Worm (Caenorhabditis elegans) whole organism, L3 larva: ENCODE results near the gene eif-3.G.

Experiments
- ZK546.5 ChIP-seq: sonication (generic microtip); optimal IDR thresholded peaks from 2 replicates; lab custom pipeline; 2017; ENCODE audit warnings: missing biosample characterization, missing genetic modification characterization
- aly-2 ChIP-seq: fragments of 150-350 bp; optimal IDR thresholded peaks from 2 replicates; lab custom pipeline; 2014; ENCODE audit warnings: missing biosample characterization, missing genetic modification characterization
- ceh-16 ChIP-seq: sonication (generic microtip); optimal IDR thresholded peaks from 2 replicates; lab custom pipeline; 2017; ENCODE audit warnings: missing biosample characterization, missing genetic modification characterization
- ceh-9 ChIP-seq: sonication (generic microtip); optimal IDR thresholded peaks from 2 replicates; lab custom pipeline; 2018; ENCODE audit warnings: missing biosample characterization, missing genetic modification characterization
- egl-5 ChIP-seq: fragments of 150-350 bp; optimal IDR thresholded peaks from 2 replicates; lab custom pipeline; 2017; ENCODE audit warnings: missing biosample characterization, missing genetic modification reagents, missing genetic modification characterization, inconsistent platforms
- elt-2 ChIP-seq: sonication (generic microtip); optimal IDR thresholded peaks from 2 replicates; lab custom pipeline; 2016; ENCODE audit warnings: missing genetic modification reagents, mild to moderate bottlenecking, missing genetic modification characterization, missing compliant biosample characterization
- eor-1 ChIP-seq, 2 experiments: fragments of 150-350 bp; optimal IDR thresholded peaks; 2 replicates each; lab custom pipeline; 2014 to 2018; ENCODE audit warnings: missing biosample characterization in 2 of 2, missing genetic modification characterization in 2 of 2
- fkh-10 ChIP-seq: sonication (generic microtip); optimal IDR thresholded peaks from 2 replicates; lab custom pipeline; 2017; ENCODE audit warnings: missing biosample characterization, missing genetic modification reagents, missing genetic modification characterization
- fkh-2 ChIP-seq: fragments of 150-350 bp; optimal IDR thresholded peaks from 2 replicates; lab custom pipeline; 2014; ENCODE audit warnings: missing biosample characterization, missing genetic modification reagents, missing genetic modification characterization
- fos-1 ChIP-seq: fragments of 150-350 bp; optimal IDR thresholded peaks from 2 replicates; lab custom pipeline; 2014; ENCODE audit warnings: missing biosample characterization, missing genetic modification characterization
- hmg-11 ChIP-seq: sonication (generic microtip); optimal IDR thresholded peaks from 2 replicates; lab custom pipeline; 2016; ENCODE audit warnings: missing genetic modification characterization, missing compliant biosample characterization
- jun-1 ChIP-seq: fragments of 150-350 bp; optimal IDR thresholded peaks from 2 replicates; lab custom pipeline; 2014; ENCODE audit warnings: missing biosample characterization, missing genetic modification reagents, missing genetic modification characterization
- lin-39 ChIP-seq: fragments of 150-350 bp; optimal IDR thresholded peaks from 2 replicates; lab custom pipeline; 2018; ENCODE audit warnings: missing biosample characterization, missing genetic modification reagents, missing genetic modification characterization
- mdl-1 ChIP-seq: fragments of 150-350 bp; optimal IDR thresholded peaks from 2 replicates; lab custom pipeline; 2014; ENCODE audit warnings: missing biosample characterization, missing genetic modification characterization
- nhr-11 ChIP-seq: fragments of 150-350 bp; optimal IDR thresholded peaks from 2 replicates; lab custom pipeline; 2014; ENCODE audit warnings: missing biosample characterization, missing genetic modification characterization
- nhr-23 ChIP-seq: fragments of 150-350 bp; optimal IDR thresholded peaks from 2 replicates; lab custom pipeline; 2014; ENCODE audit warnings: missing biosample characterization, missing genetic modification reagents, missing genetic modification characterization
- nhr-25 ChIP-seq: sonication (generic microtip); optimal IDR thresholded peaks from 2 replicates; lab custom pipeline; 2017; ENCODE audit warnings: missing biosample characterization, missing genetic modification characterization
- nhr-43 ChIP-seq: sonication (generic microtip); optimal IDR thresholded peaks from 2 replicates; lab custom pipeline; 2016; ENCODE audit warnings: mild to moderate bottlenecking, missing genetic modification characterization, missing compliant biosample characterization; ENCODE audit not compliant: poor library complexity, severe bottlenecking
- nhr-67 ChIP-seq: fragments of 150-350 bp; optimal IDR thresholded peaks from 2 replicates; lab custom pipeline; 2014; ENCODE audit warnings: missing biosample characterization, missing genetic modification characterization
- nhr-76 ChIP-seq: fragments of 150-350 bp; sonication (generic microtip); optimal IDR thresholded peaks from 5 replicates; lab custom pipeline; 2014; ENCODE audit warnings: missing biosample characterization, missing genetic modification characterization
- pha-4 ChIP-seq: fragments of 150-350 bp; optimal IDR thresholded peaks from 2 replicates; lab custom pipeline; 2014; ENCODE audit warnings: missing biosample characterization, missing genetic modification reagents, missing genetic modification characterization
- pqm-1 ChIP-seq: fragments of 150-350 bp; optimal IDR thresholded peaks from 2 replicates; lab custom pipeline; 2017; ENCODE audit warnings: missing biosample characterization, missing genetic modification characterization, inconsistent platforms
- skn-1 ChIP-seq: fragments of 150-350 bp; optimal IDR thresholded peaks from 2 replicates; lab custom pipeline; 2014; ENCODE audit warnings: missing biosample characterization, missing genetic modification characterization
- snpc-4 ChIP-seq: fragments of 150-350 bp; optimal IDR thresholded peaks from 2 replicates; lab custom pipeline; 2014; ENCODE audit warnings: missing biosample characterization, missing genetic modification characterization
- tbx-2 ChIP-seq: sonication (generic microtip); optimal IDR thresholded peaks from 2 replicates; lab custom pipeline; 2016; ENCODE audit warnings: mild to moderate bottlenecking, missing genetic modification characterization, missing compliant biosample characterization
- unc-39 ChIP-seq: sonication (generic microtip); optimal IDR thresholded peaks from 4 replicates; lab custom pipeline; 2017; ENCODE audit warnings: missing biosample characterization, missing genetic modification characterization
- unc-62 ChIP-seq: fragments of 150-350 bp; sonication (generic microtip); optimal IDR thresholded peaks from 4 replicates; lab custom pipeline; 2014; ENCODE audit warnings: missing biosample characterization, missing genetic modification reagents, missing genetic modification characterization
- ztf-11 ChIP-seq: fragments of 150-350 bp; optimal IDR thresholded peaks from 2 replicates; lab custom pipeline; 2014; ENCODE audit warnings: missing biosample characterization, missing genetic modification characterization
- ztf-4 ChIP-seq: fragments of 150-350 bp; optimal IDR thresholded peaks from 2 replicates; lab custom pipeline; 2014; ENCODE audit warnings: missing biosample characterization, missing genetic modification characterization

Gene eif-3.G

ce11 chrII:8409538-8409937, 33.0 kb upstream of the eif-3.G start:
- TF ChIP-seq nhr-25 (tag; lab: Kevin White, UChicago) (peak; percentile 50), lin-39 (tag; lab: Kevin White, UChicago) (peak; percentile 64), pqm-1 (tag; lab: Kevin White, UChicago) (no peak)

ce11 chrII:8411002-8411401, 31.6 kb upstream of the eif-3.G start:
- no peak for TF ChIP-seq skn-1 (tag; lab: Kevin White, UChicago)
- TF ChIP-seq eor-1 (tag; optimal IDR thresholded peaks at IDR 0.05; lab: Kevin White, UChicago): no peak
- TF ChIP-seq ztf-4 (tag; lab: Kevin White, UChicago): no peak
- no peak for TF ChIP-seq elt-2 (tag; lab: Kevin White, UChicago)

- TF ChIP-seq jun-1: no peak
- TF ChIP-seq pqm-1 (tag; lab: Kevin White, UChicago): peak; percentile 16
- TF ChIP-seq hmg-11 (tag; lab: Kevin White, UChicago): no peak
- peak; percentile 37 for TF ChIP-seq elt-2 (tag; lab: Kevin White, UChicago)
These were observed 30.4 kb upstream of the eif-3.G start, which contains the start of gene efl-3 for ce11 chrII:8412061-8412721. Gene efl-3, plus strand, starts transcription at chrII:8412671.

- TF ChIP-seq elt-2 (tag; lab: Kevin White, UChicago) (peak; percentile 33), ceh-16 (tag; lab: Kevin White, UChicago) (no peak), nhr-11 (tag; lab: Kevin White, UChicago) (no peak), fkh-10 (GFP tag; lab: Kevin White, UChicago) (no peak), nhr-43 (tag; lab: Kevin White, UChicago) (no peak), skn-1 (tag; lab: Kevin White, UChicago) (no peak), eor-1 (tag; optimal IDR thresholded peaks at IDR 0.05; lab: Kevin White, UChicago) (no peak), pqm-1 (tag; lab: Kevin White, UChicago) (peak; percentile 70), nhr-67 (tag; lab: Kevin White, UChicago) (no peak), nhr-25 (tag; lab: Kevin White, UChicago) (no peak), ceh-9 (tag; lab: Kevin White, UChicago) (no peak), pha-4 (tag; lab: Kevin White, UChicago) (peak; percentile 21), nhr-76 (tag; lab: Kevin White, UChicago) (no peak), ztf-4 (tag; lab: Kevin White, UChicago) (no peak), lin-39 (tag; lab: Kevin White, UChicago) (no peak), mdl-1 (tag; lab: Kevin White, UChicago) (no peak), fkh-2 (tag; lab: Kevin White, UChicago) (no peak)
These were observed 29.6 kb upstream of the eif-3.G start for ce11 chrII:8412935-8413334.

- TF ChIP-seq unc-62: no peak
- TF ChIP-seq aly-2 (tag; lab: Kevin White, UChicago): no peak
- TF ChIP-seq tbx-2 (tag; lab: Kevin White, UChicago): no peak
- TF ChIP-seq fkh-2 (tag; lab: Kevin White, UChicago): no peak
- TF ChIP-seq skn-1 (tag; lab: Kevin White, UChicago): no peak
- no peak for TF ChIP-seq ZK546.5 (tag; lab: Kevin White, UChicago)
- TF ChIP-seq nhr-23 (tag; lab: Kevin White, UChicago): no peak
- no peak for TF ChIP-seq unc-39 (tag; lab: Kevin White, UChicago)
- TF ChIP-seq ztf-11 (tag; lab: Kevin White, UChicago): no peak
- no peak for TF ChIP-seq egl-5 (tag; lab: Kevin White, UChicago)
- no peak for TF ChIP-seq snpc-4 (tag; lab: Kevin White, UChicago)
- no peak for TF ChIP-seq nhr-25 (tag; lab: Kevin White, UChicago)
- no peak for TF ChIP-seq fos-1 (tag; lab: Kevin White, UChicago)
- no peak for TF ChIP-seq lin-39 (tag; lab: Kevin White, UChicago)
- no peak for TF ChIP-seq nhr-67 (tag; lab: Kevin White, UChicago)
These were observed 27.5 kb upstream of the eif-3.G start for ce11 chrII:8415035-8415434.
